Worm (Caenorhabditis elegans): Measurements from ENCODE around the gene olrn-1.

olrn-1 gene

DNA sequence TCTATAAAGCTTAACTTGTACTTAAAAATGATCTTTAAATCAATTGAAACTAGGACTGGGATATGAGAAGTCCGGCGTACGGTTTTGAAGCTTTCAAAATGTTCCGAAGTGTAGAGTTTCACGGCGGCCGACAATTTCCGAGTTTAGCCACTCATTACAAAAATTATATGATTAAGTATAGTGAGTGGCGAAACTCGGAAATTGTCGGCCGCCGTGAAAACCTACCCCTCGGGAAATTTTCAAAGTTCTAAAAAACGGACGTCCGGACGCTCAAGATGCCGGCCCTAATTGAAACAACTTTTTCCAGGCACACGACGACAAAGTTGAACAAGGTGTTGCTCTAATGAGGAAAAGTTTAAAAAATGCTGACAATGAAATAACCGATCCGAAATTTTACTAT is 47.7 kb downstream of the olrn-1 start:
- TF ChIP-seq sdz-12 (GFP tag; optimal IDR thresholded peaks at IDR 0.05) (no peak), daf-16 (GFP tag; optimal IDR thresholded peaks at IDR 0.05) (no peak), daf-16 (tag; optimal IDR thresholded peaks at IDR 0.05) (no peak), nhr-77 (tag; optimal IDR thresholded peaks at IDR 0.05) (no peak), ceh-20 (GFP tag; IDR thresholded peaks at IDR 0.05) (no peak), madf-9 (GFP tag; conservative IDR thresholded peaks at IDR 0.05) (no peak), spr-3 (GFP tag; optimal IDR thresholded peaks at IDR 0.05) (no peak), zfp-2 (tag; optimal IDR thresholded peaks at IDR 0.05) (no peak), egl-43 (GFP tag; IDR thresholded peaks at IDR 0.05) (no peak), mdl-1 (tag; optimal IDR thresholded peaks at IDR 0.05) (no peak)

ce11 chrX:15586192-15586591 is 48.7 kb downstream of the olrn-1 start:
- TF ChIP-seq ZK546.5 (tag; optimal IDR thresholded peaks at IDR 0.05) (no peak), F26F4.8 (GFP tag; conservative IDR thresholded peaks at IDR 0.05) (no peak), set-16 (GFP tag; IDR thresholded peaks at IDR 0.05) (peak; percentile 42; the same call in 1 of the 2 replicates), nhr-10 (tag; optimal IDR thresholded peaks at IDR 0.05) (no peak)

DNA sequence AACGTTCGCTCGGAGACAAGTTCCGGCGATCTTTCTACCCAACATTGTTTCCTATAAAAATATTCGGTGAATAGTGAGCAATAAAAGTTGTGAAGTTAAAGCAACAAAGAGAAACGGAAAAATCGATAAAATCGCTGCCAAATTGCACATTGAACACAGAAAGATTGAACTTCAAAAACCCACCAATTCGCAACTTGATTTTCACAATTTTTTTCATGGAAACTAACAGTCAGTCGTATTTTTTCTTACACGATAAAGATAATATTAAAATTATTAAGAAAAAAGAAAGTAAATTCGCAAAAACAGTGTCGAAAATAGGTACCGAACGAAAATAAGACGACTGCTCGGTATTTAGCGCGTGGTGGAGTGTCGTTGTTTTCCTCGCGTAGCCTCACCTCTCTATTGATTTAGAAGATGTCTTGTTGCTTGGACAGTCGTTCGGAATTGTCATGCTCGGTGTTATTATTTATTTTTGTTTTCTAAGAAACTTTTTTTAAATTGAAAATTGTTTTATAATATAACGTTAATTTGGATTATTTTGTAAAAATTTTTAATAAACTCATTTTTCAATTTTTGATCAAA is 53.0 kb downstream of the olrn-1 start, which contains the start of gene gas-1:
TSS of gene gas-1 (minus strand) at position 51 of the 582 bp plus-strand sequence.
- TF ChIP-seq madf-9 (GFP tag; conservative IDR thresholded peaks at IDR 0.05) (no peak), ceh-20 (GFP tag; IDR thresholded peaks at IDR 0.05) (no peak), daf-16 (GFP tag; optimal IDR thresholded peaks at IDR 0.05) (no peak), daf-16 (tag; optimal IDR thresholded peaks at IDR 0.05) (peak; percentile 55), aha-1 (tag) (peak; percentile 28), rbr-2 (tag; optimal IDR thresholded peaks at IDR 0.05) (no peak), fkh-10 (GFP tag; optimal IDR thresholded peaks at IDR 0.05) (no peak), pqm-1 (tag; optimal IDR thresholded peaks at IDR 0.05) (no peak), mxl-2 (GFP tag; conservative IDR thresholded peaks at IDR 0.05) (no peak), mes-2 (tag; optimal IDR thresholded peaks at IDR 0.05; ENCODE audit: poor library complexity, severe bottlenecking) (peak; percentile 49), spr-1 (tag; optimal IDR thresholded peaks at IDR 0.05) (no peak), hlh-30 (tag; optimal IDR thresholded peaks at IDR 0.05; ENCODE audit: insufficient read depth) (peak; percentile 39), ctbp-1 (GFP tag; IDR thresholded peaks at IDR 0.05) (no peak), dmd-8 (GFP tag; IDR thresholded peaks at IDR 0.05) (no peak), tra-1 (GFP tag; IDR thresholded peaks at IDR 0.05) (no peak)

- no peak for TF ChIP-seq dpl-1 (GFP tag; optimal IDR thresholded peaks at IDR 0.05)
- TF ChIP-seq aha-1 (tag), result peak; percentile 21
Measured at ce11 chrX:15591068-15591467, 53.6 kb downstream of the olrn-1 start, which contains the start of gene usp-33. Gene usp-33 (plus strand): TSS chrX:15591368.

DNA sequence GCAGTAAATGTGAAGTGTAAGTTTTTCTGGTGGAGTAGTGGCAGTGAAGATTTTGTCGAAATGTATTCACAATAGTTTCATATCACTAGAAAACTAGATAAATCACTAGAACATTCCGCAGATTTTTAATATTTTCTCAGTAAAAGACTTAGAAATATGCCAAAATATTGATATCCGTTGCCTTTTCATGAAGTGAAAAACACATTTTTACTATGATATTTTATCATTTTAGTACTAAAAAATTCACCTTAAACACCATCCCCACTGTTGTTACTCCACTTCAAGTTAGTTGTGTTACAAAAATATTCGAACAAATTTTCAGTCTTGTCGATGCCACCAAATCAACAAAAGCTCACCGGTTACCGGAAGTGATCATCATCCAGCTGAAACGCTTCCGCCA is 55.9 kb downstream of the olrn-1 start:
- TF ChIP-seq aha-1 (tag) (peak; percentile 80), unc-62 (GFP tag; optimal IDR thresholded peaks at IDR 0.05 in 1 of 2) (peak in 1 of 2 experiments; percentile 62), unc-62 (tag; optimal IDR thresholded peaks at IDR 0.05) (no peak), F49E8.2 (tag; optimal IDR thresholded peaks at IDR 0.05; ENCODE audit: borderline replicate concordance) (no peak)

ce11 chrX:15594019-15594418 is 56.6 kb downstream of the olrn-1 start:
- TF ChIP-seq aha-1 (tag), result peak; percentile 11
- peak; percentile 70 for TF ChIP-seq set-16 (GFP tag; IDR thresholded peaks at IDR 0.05)
- TF ChIP-seq lin-1 (GFP tag; IDR thresholded peaks at IDR 0.05), result no peak

All from whole organism, L4 larva.